Worm (Caenorhabditis elegans) whole organism, L4 larva: ENCODE results near the gene sgo-1.
A peak's percentile ranks its signal among the peaks of the same experiment; 100 is the strongest.

Experiments used
- F26F4.8 ChIP-seq: fragments of 200-800 bp; sonication (Bioruptor generic); conservative IDR thresholded peaks from 2 replicates; pipeline ENCODE4 v1.3.6; 2022; ENCODE audit warnings: missing genetic modification characterization, missing compliant biosample characterization
- F37D6.2 ChIP-seq: sonication (generic microtip); optimal IDR thresholded peaks from 2 replicates; lab custom pipeline; 2016; ENCODE audit warnings: mild to moderate bottlenecking, missing genetic modification characterization, missing compliant biosample characterization
- Y105C5A.15 ChIP-seq: fragments of 200-800 bp; sonication (Bioruptor generic); IDR thresholded peaks from 2 replicates; pipeline ENCODE4 v1.3.6; 2022; ENCODE audit warnings: missing genetic modification characterization, missing compliant biosample characterization
- Y48G9A.11 ChIP-seq: fragments of 200-800 bp; sonication (Bioruptor generic); IDR thresholded peaks from 2 replicates; pipeline ENCODE4 v1.3.6; 2022; ENCODE audit warnings: missing genetic modification reagents, missing genetic modification characterization, missing compliant biosample characterization
- Y75B8A.6 ChIP-seq: fragments of 200-800 bp; sonication (Bioruptor generic); IDR thresholded peaks from 2 replicates; pipeline ENCODE4 v1.3.6; 2022; ENCODE audit warnings: missing genetic modification reagents, missing genetic modification characterization, missing compliant biosample characterization
- ZK337.2 ChIP-seq: fragments of 200-800 bp; sonication (Bioruptor generic); IDR thresholded peaks from 2 replicates; pipeline ENCODE4 v1.3.6; 2022; ENCODE audit warnings: missing genetic modification reagents, missing genetic modification characterization, missing compliant biosample characterization
- ZK546.5 ChIP-seq, 2 experiments: sonication (generic microtip); optimal IDR thresholded peaks; 2 replicates each; lab custom pipeline; 2017; ENCODE audit warnings: missing biosample characterization in 2 of 2, missing genetic modification characterization in 2 of 2
- aha-1 ChIP-seq: fragments of 150-350 bp; peaks from one replicate; lab custom pipeline; 2014; ENCODE audit warnings: missing biosample characterization, missing genetic modification characterization
- ama-1 ChIP-seq: fragments of 150-350 bp; optimal IDR thresholded peaks from 2 replicates; lab custom pipeline; 2014; ENCODE audit warnings: inconsistent platforms, mixed read lengths
- attf-4 ChIP-seq: sonication (generic microtip); optimal IDR thresholded peaks from 3 replicates; lab custom pipeline; 2017; ENCODE audit warnings: missing biosample characterization, missing genetic modification characterization
- ceh-44 ChIP-seq: fragments of 200-800 bp; sonication (Bioruptor generic); IDR thresholded peaks from 2 replicates; pipeline ENCODE4 v1.3.6; 2022; ENCODE audit warnings: missing genetic modification reagents, missing genetic modification characterization, missing compliant biosample characterization
- daf-16 ChIP-seq, 3 experiments: sonication (generic microtip); optimal IDR thresholded peaks; 2 replicates each; lab custom pipeline; 2016 to 2017; ENCODE audit warnings: missing genetic modification characterization in 3 of 3, missing genetic modification reagents in 3 of 3, mild to moderate bottlenecking in 2 of 3, missing compliant biosample characterization in 2 of 3, missing biosample characterization in 1 of 3, moderate library complexity in 1 of 3
- daf-8 ChIP-seq: fragments of 200-800 bp; sonication (Bioruptor generic); IDR thresholded peaks from 2 replicates; pipeline ENCODE4 v1.3.6; 2022; ENCODE audit warnings: missing genetic modification characterization, missing compliant biosample characterization
- dmd-6 ChIP-seq: fragments of 200-800 bp; sonication (Bioruptor generic); IDR thresholded peaks from 2 replicates; pipeline ENCODE4 v1.3.6; 2022; ENCODE audit warnings: missing genetic modification reagents, missing genetic modification characterization, missing compliant biosample characterization
- dmd-9 ChIP-seq: fragments of 200-800 bp; sonication (Bioruptor generic); IDR thresholded peaks from 2 replicates; pipeline ENCODE4 v1.3.6; 2022; ENCODE audit warnings: missing genetic modification reagents, missing genetic modification characterization, missing compliant biosample characterization
- dpl-1 ChIP-seq: fragments of 150-350 bp; optimal IDR thresholded peaks from 2 replicates; lab custom pipeline; 2014; ENCODE audit warnings: missing biosample characterization, missing genetic modification reagents, missing genetic modification characterization
- duxl-1 ChIP-seq: sonication (generic microtip); optimal IDR thresholded peaks from 2 replicates; lab custom pipeline; 2016; ENCODE audit warnings: mild to moderate bottlenecking, missing genetic modification characterization, moderate library complexity, missing compliant biosample characterization; ENCODE audit not compliant: poor library complexity
- dve-1 ChIP-seq: sonication (generic microtip); optimal IDR thresholded peaks from 2 replicates; lab custom pipeline; 2017; ENCODE audit warnings: antibody characterized with exemption, mild to moderate bottlenecking, missing genetic modification characterization, missing compliant biosample characterization; ENCODE audit not compliant: insufficient read depth
- egl-27 ChIP-seq: sonication (generic microtip); optimal IDR thresholded peaks from 3 replicates; lab custom pipeline; 2017; ENCODE audit warnings: missing biosample characterization, missing genetic modification reagents, missing genetic modification characterization
- fos-1 ChIP-seq: fragments of 150-350 bp; optimal IDR thresholded peaks from 2 replicates; lab custom pipeline; 2014; ENCODE audit warnings: missing biosample characterization, missing genetic modification characterization
- hlh-11 ChIP-seq: fragments of 200-800 bp; sonication (Bioruptor generic); optimal IDR thresholded peaks from 2 replicates; lab custom pipeline; 2018; ENCODE audit warnings: mild to moderate bottlenecking, missing genetic modification characterization, missing compliant biosample characterization
- hlh-30 ChIP-seq: sonication (generic microtip); optimal IDR thresholded peaks from 2 replicates; lab custom pipeline; 2017; ENCODE audit warnings: antibody characterized with exemption, mild to moderate bottlenecking, missing genetic modification characterization, missing compliant biosample characterization; ENCODE audit not compliant: insufficient read depth
- jun-1 ChIP-seq: fragments of 150-350 bp; optimal IDR thresholded peaks from 2 replicates; lab custom pipeline; 2014; ENCODE audit warnings: missing biosample characterization, missing genetic modification reagents, missing genetic modification characterization
- lim-7 ChIP-seq: fragments of 200-800 bp; sonication (Bioruptor generic); IDR thresholded peaks from 2 replicates; pipeline ENCODE4 v1.3.6; 2022; ENCODE audit warnings: missing genetic modification characterization, missing compliant biosample characterization
- lin-29 ChIP-seq: fragments of 200-800 bp; sonication (Bioruptor generic); IDR thresholded peaks from 2 replicates; pipeline ENCODE4 v1.3.6; 2022; ENCODE audit warnings: missing genetic modification reagents, missing genetic modification characterization, missing compliant biosample characterization
- lin-38 ChIP-seq: fragments of 200-800 bp; sonication (Bioruptor generic); IDR thresholded peaks from 2 replicates; pipeline ENCODE4 v1.3.6; 2022; ENCODE audit warnings: missing genetic modification reagents, missing genetic modification characterization, missing compliant biosample characterization
- lir-3 ChIP-seq: sonication (generic microtip); optimal IDR thresholded peaks from 2 replicates; lab custom pipeline; 2016; ENCODE audit warnings: mild to moderate bottlenecking, missing genetic modification characterization, missing compliant biosample characterization
- lsy-2 ChIP-seq, 2 experiments: fragments of 150-350 bp in 1 of 2; sonication (generic microtip) in 1 of 2; optimal IDR thresholded peaks; 2 replicates each; lab custom pipeline; 2014 to 2017; ENCODE audit warnings: missing biosample characterization in 2 of 2, missing genetic modification characterization in 2 of 2
- madf-9 ChIP-seq: fragments of 200-800 bp; sonication (Bioruptor generic); conservative IDR thresholded peaks from 2 replicates; pipeline ENCODE4 v1.3.6; 2022; ENCODE audit warnings: missing genetic modification reagents, missing genetic modification characterization, missing compliant biosample characterization
- mdl-1 ChIP-seq, 2 experiments: fragments of 150-350 bp in 1 of 2; sonication (generic microtip) in 1 of 2; optimal IDR thresholded peaks; 2 replicates each; lab custom pipeline; 2014 to 2017; ENCODE audit warnings: missing biosample characterization in 2 of 2, missing genetic modification characterization in 2 of 2
- mes-2 ChIP-seq: sonication (generic microtip); optimal IDR thresholded peaks from 2 replicates; lab custom pipeline; 2016; ENCODE audit warnings: missing genotype, mild to moderate bottlenecking, missing genetic modification characterization, missing compliant biosample characterization; ENCODE audit not compliant: poor library complexity, severe bottlenecking
- nhr-102 ChIP-seq: sonication (generic microtip); optimal IDR thresholded peaks from 2 replicates; lab custom pipeline; 2016; ENCODE audit warnings: mild to moderate bottlenecking, missing genetic modification characterization, moderate library complexity, missing compliant biosample characterization
- nhr-11 ChIP-seq: fragments of 150-350 bp; optimal IDR thresholded peaks from 2 replicates; lab custom pipeline; 2014; ENCODE audit warnings: missing biosample characterization, missing genetic modification characterization
- nhr-237 ChIP-seq: sonication (generic microtip); optimal IDR thresholded peaks from 2 replicates; lab custom pipeline; 2017; ENCODE audit warnings: missing biosample characterization, missing genetic modification characterization
- nhr-28 ChIP-seq: fragments of 150-350 bp; optimal IDR thresholded peaks from 2 replicates; lab custom pipeline; 2014; ENCODE audit warnings: missing biosample characterization, missing genetic modification characterization
- nhr-41 ChIP-seq: fragments of 200-800 bp; sonication (Bioruptor generic); IDR thresholded peaks from 2 replicates; pipeline ENCODE4 v1.3.6; 2022; ENCODE audit warnings: missing genetic modification reagents, missing genetic modification characterization, missing compliant biosample characterization
- nhr-76 ChIP-seq: fragments of 150-350 bp; optimal IDR thresholded peaks from 2 replicates; lab custom pipeline; 2014; ENCODE audit warnings: missing biosample characterization, missing genetic modification characterization
- pha-4 ChIP-seq, 2 experiments: fragments of 150-350 bp in 1 of 2; fragments of 200-800 bp in 1 of 2; sonication (Bioruptor generic) in 1 of 2; IDR thresholded peaks in 1 of 2; optimal IDR thresholded peaks in 1 of 2; 2 replicates each; pipeline versions ENCODE4 v1.3.6 to Lab custom; 2014 to 2022; ENCODE audit warnings: missing genetic modification characterization in 2 of 2, missing genetic modification reagents in 2 of 2, missing biosample characterization in 1 of 2, missing compliant biosample characterization in 1 of 2
- php-3 ChIP-seq: fragments of 200-800 bp; sonication (Bioruptor generic); IDR thresholded peaks from 2 replicates; pipeline ENCODE4 v1.3.6; 2022; ENCODE audit warnings: missing genetic modification reagents, missing genetic modification characterization, missing compliant biosample characterization
- pqm-1 ChIP-seq: sonication (generic microtip); optimal IDR thresholded peaks from 2 replicates; lab custom pipeline; 2017; ENCODE audit warnings: missing biosample characterization, missing genetic modification characterization
- rbr-2 ChIP-seq: sonication (generic microtip); optimal IDR thresholded peaks from 2 replicates; lab custom pipeline; 2016; ENCODE audit warnings: missing genotype, missing genetic modification characterization, missing compliant biosample characterization
- sdz-12 ChIP-seq: fragments of 200-800 bp; sonication (Bioruptor generic); optimal IDR thresholded peaks from 2 replicates; lab custom pipeline; 2018; ENCODE audit warnings: mild to moderate bottlenecking, missing genetic modification characterization, missing compliant biosample characterization
- set-16 ChIP-seq: fragments of 200-800 bp; sonication (Bioruptor generic); IDR thresholded peaks from 2 replicates; pipeline ENCODE4 v1.3.6; 2022; ENCODE audit warnings: missing genetic modification reagents, missing genetic modification characterization, missing compliant biosample characterization
- spr-3 ChIP-seq: fragments of 200-800 bp; sonication (Bioruptor generic); optimal IDR thresholded peaks from 2 replicates; lab custom pipeline; 2018; ENCODE audit warnings: mild to moderate bottlenecking, missing genetic modification characterization, missing compliant biosample characterization
- unc-39 ChIP-seq: sonication (generic microtip); optimal IDR thresholded peaks from 2 replicates; lab custom pipeline; 2017; ENCODE audit warnings: missing biosample characterization, missing genetic modification characterization
- ztf-7 ChIP-seq: fragments of 150-350 bp; optimal IDR thresholded peaks from 2 replicates; lab custom pipeline; 2014; ENCODE audit warnings: missing biosample characterization, missing genetic modification characterization

Gene sgo-1

DNA sequence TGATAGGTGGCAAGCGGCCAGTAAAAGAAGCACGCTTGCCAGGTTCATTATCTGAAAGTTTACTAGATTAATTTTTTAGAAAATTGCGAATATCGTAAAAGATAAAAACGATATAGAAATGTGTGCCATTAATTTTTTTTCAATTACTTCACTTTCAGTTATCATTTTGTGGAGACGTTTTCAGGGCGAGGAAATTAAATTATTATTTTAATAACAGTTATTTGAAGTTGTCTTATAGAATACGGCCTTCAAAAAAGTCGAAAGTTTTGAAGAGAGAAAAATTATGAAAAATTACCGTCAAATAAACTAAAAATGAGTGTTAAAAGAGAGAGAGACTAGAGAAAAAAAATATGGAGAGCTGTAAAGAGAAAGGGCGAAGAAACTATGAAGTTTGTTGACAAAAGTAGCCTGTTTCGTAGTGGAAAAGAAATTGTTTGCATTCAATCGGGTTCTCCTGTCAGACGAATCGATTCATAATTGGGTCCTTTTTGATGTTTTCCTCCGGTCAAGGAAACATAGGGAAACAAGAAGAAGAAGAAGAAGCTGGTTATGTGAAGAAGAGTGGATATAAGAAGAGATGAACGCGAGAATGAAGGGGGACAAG is 38.4 kb upstream of the sgo-1 start, which contains the start of gene erp-44.2:
Gene erp-44.2, minus strand, starts transcription at position 51 of the 604 bp plus-strand sequence.
- TF ChIP-seq lin-29 (no peak), nhr-28 (no peak), aha-1 (tag; lab: Kevin White, UChicago) (peak; percentile 34), egl-27 (tag; lab: Kevin White, UChicago) (no peak)

ce11 chrIV:7830151-7830550 is 33.9 kb upstream of the sgo-1 start, which contains the start of gene mvb-12:
Gene mvb-12 (plus strand): TSS chrIV:7830525.
- TF ChIP-seq nhr-102 (tag; lab: Kevin White, UChicago) (no peak), hlh-30 (tag; lab: Kevin White, UChicago) (peak; percentile 68), lsy-2 (tag; optimal IDR thresholded peaks at IDR 0.05; lab: Kevin White, UChicago) (peak in 1 of 2 experiments; percentile 49), nhr-28 (peak; percentile 7), mes-2 (tag; lab: Kevin White, UChicago) (peak; percentile 30), spr-3 (no peak), ZK337.2 (GFP tag; lab: Robert Waterston, UW) (no peak), dve-1 (tag; lab: Kevin White, UChicago) (peak; percentile 65), attf-4 (tag; lab: Kevin White, UChicago) (no peak), mdl-1 (tag; optimal IDR thresholded peaks at IDR 0.05; lab: Kevin White, UChicago) (peak in 1 of 2 experiments; percentile 30), aha-1 (tag; lab: Kevin White, UChicago) (peak; percentile 61), pqm-1 (tag; lab: Kevin White, UChicago) (peak; percentile 4), nhr-76 (no peak), lim-7 (no peak), dmd-6 (GFP tag; lab: Robert Waterston, UW) (0 out of 2 replicates have a peak, but pooled peaks have one; percentile 10), daf-16 (GFP tag; optimal IDR thresholded peaks at IDR 0.05; lab: Kevin White, UChicago) (no peak), daf-16 (tag; optimal IDR thresholded peaks at IDR 0.05; lab: Kevin White, UChicago) (peak; percentile 84), ZK546.5 (tag; optimal IDR thresholded peaks at IDR 0.05; lab: Kevin White, UChicago) (no peak), hlh-11 (tag; lab: Kevin White, UChicago) (peak; percentile 27), dpl-1 (peak; percentile 4), nhr-237 (tag; lab: Kevin White, UChicago) (no peak), lin-38 (GFP tag; lab: Robert Waterston, UW) (peak; percentile 39)

DNA sequence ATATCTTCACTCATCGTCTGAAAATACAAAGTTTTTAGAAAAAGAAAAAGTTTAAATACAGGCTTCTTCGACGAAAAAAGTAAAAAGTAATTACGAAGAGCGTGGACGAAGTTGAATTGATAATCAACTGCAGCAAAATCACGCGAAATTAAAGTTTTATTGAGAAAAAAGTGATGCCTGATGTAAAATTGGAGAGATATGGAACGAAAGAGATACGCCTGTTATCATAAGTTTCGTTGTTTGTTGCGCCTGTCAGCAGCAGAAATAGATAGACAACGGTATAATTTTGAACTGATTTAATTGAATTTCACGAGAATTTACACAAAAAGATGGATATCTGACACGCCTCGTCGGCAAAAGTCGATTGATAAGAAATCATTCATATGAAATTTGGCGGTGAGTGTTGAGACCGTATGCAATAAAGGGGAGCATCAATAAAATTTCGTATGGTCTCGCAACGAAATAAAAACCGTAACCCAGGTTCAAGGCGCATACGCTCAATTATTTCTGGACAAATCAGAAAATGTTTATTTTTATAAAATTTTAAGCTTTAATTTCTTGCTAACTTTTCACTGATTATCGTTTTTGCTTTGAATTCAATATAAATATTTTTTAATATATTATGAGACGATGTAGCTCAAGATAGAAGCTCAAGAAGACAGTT is 33.1 kb upstream of the sgo-1 start, which contains the start of gene C06A6.4:
Gene C06A6.4, minus strand, starts transcription at position 24 of the 664 bp plus-strand sequence.
- TF ChIP-seq Y105C5A.15: no peak
- TF ChIP-seq Y48G9A.11 (GFP tag; lab: Robert Waterston, UW): no peak
- no peak for TF ChIP-seq nhr-11 (tag; lab: Kevin White, UChicago)
- TF ChIP-seq lin-29: no peak
- TF ChIP-seq F26F4.8: no peak
- TF ChIP-seq dmd-9 (GFP tag; lab: Robert Waterston, UW): no peak
- TF ChIP-seq ztf-7: no peak
- no peak for TF ChIP-seq ceh-44 (GFP tag; lab: Robert Waterston, UW)
- TF ChIP-seq set-16 (GFP tag; lab: Robert Waterston, UW): no peak
- TF ChIP-seq sdz-12 (GFP tag; lab: Kevin White, UChicago): no peak
- no peak for TF ChIP-seq nhr-41 (GFP tag; lab: Robert Waterston, UW)
- TF ChIP-seq madf-9 (GFP tag; lab: Robert Waterston, UW): no peak
- TF ChIP-seq nhr-28: peak; percentile 2
- TF ChIP-seq F37D6.2: no peak
- no peak for TF ChIP-seq ama-1 (lab: Kevin White, UChicago)
- no peak for TF ChIP-seq pha-4 (GFP tag; IDR thresholded peaks at IDR 0.05; lab: Robert Waterston, UW)
- no peak for TF ChIP-seq pha-4 (tag; optimal IDR thresholded peaks at IDR 0.05; lab: Kevin White, UChicago)
- TF ChIP-seq rbr-2 (tag; lab: Kevin White, UChicago): no peak
- TF ChIP-seq Y75B8A.6 (GFP tag; lab: Robert Waterston, UW): no peak
- no peak for TF ChIP-seq aha-1 (tag; lab: Kevin White, UChicago)
- no peak for TF ChIP-seq jun-1 (tag; lab: Kevin White, UChicago)
- no peak for TF ChIP-seq lir-3 (tag; lab: Kevin White, UChicago)
- no peak for TF ChIP-seq unc-39 (tag; lab: Kevin White, UChicago)
- no peak for TF ChIP-seq php-3 (GFP tag; lab: Robert Waterston, UW)
- no peak for TF ChIP-seq duxl-1 (tag; lab: Kevin White, UChicago)
- no peak for TF ChIP-seq fos-1
- TF ChIP-seq daf-8 (GFP tag; lab: Robert Waterston, UW): no peak
